Fruit fly (Drosophila melanogaster) whole organism: ENCODE data around the gene pic.

Source experiments
- CG8478 ChIP-seq: fragments of >200 bp; optimal IDR thresholded peaks from 2 replicates; lab custom pipeline; 2018; ENCODE audit warnings: inconsistent platforms
- Dll ChIP-seq: fragments of >200 bp; optimal IDR thresholded peaks from 2 replicates; lab custom pipeline; 2017
- pan ChIP-seq: fragments of >200 bp; optimal IDR thresholded peaks from 2 replicates; lab custom pipeline; 2017
- psq ChIP-seq: fragments of >200 bp; optimal IDR thresholded peaks from 2 replicates; lab custom pipeline; 2017
- usp ChIP-seq: fragments of >200 bp; optimal IDR thresholded peaks from 2 replicates; lab custom pipeline; 2017; ENCODE audit warnings: missing biosample characterization, missing genetic modification characterization, mixed read lengths

DNA sequence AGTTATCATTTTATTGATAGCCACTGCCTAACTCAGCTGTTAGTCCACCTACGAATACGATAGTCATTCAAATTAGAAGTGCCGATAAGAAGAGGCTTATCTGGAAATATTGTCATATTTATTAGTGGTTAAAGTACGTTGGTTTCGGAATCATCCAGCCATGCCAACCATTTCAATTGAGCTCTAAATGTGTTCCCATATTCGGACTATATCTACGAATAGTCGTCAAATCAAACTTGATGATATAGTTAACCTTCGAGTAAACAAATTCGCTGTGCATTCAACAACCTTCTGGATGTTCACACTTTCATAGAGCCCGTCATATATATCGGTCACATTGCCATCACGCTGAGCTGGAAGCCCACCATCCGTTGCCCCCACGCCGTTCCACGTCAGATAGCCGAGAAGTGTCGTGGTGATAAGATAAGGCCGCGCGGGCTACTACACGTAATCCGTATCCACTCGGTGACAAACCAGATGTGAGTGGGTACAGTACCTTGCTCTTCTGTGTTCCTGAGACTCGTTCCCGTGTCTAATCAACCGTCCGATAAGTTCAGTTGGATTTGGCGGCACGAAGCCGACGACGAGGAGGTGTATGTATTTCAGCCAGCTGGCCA is 33.7 kb upstream of the pic start:
- TF ChIP-seq usp (no peak), CG8478 (no peak), Dll (lab: Kevin White, UChicago) (no peak), pan (lab: Kevin White, UChicago) (no peak), psq (no peak)
